Worm (Caenorhabditis elegans) whole organism, late embryonic: ENCODE measurements around the gene klp-4.

ENCODE experiments used
- F13H6.1 ChIP-seq: sonication (generic microtip); optimal IDR thresholded peaks from 2 replicates; lab custom pipeline; 2016; ENCODE audit warnings: missing genetic modification characterization, missing compliant biosample characterization
- Y22D7AL.16 ChIP-seq: sonication (generic microtip); optimal IDR thresholded peaks from 2 replicates; lab custom pipeline; 2016; ENCODE audit warnings: missing genetic modification characterization, missing compliant biosample characterization
- ahr-1 ChIP-seq: sonication (generic microtip); optimal IDR thresholded peaks from 2 replicates; lab custom pipeline; 2016; ENCODE audit warnings: missing genetic modification characterization, missing compliant biosample characterization
- ceh-19 ChIP-seq: fragments of 200-800 bp; sonication (Bioruptor generic); optimal IDR thresholded peaks from 2 replicates; lab custom pipeline; 2018; ENCODE audit warnings: mild to moderate bottlenecking, missing genetic modification characterization, missing compliant biosample characterization
- ceh-2 ChIP-seq: sonication (generic microtip); optimal IDR thresholded peaks from 2 replicates; lab custom pipeline; 2016; ENCODE audit warnings: missing genotype, missing genetic modification characterization, missing compliant biosample characterization
- ceh-34 ChIP-seq: sonication (generic microtip); optimal IDR thresholded peaks from 2 replicates; lab custom pipeline; 2016; ENCODE audit warnings: mild to moderate bottlenecking, missing genetic modification characterization, missing compliant biosample characterization
- ceh-48 ChIP-seq: sonication (generic microtip); optimal IDR thresholded peaks from 2 replicates; lab custom pipeline; 2016; ENCODE audit warnings: missing genetic modification characterization, inconsistent platforms, missing compliant biosample characterization
- ceh-9 ChIP-seq: sonication (generic microtip); optimal IDR thresholded peaks from 2 replicates; lab custom pipeline; 2016; ENCODE audit warnings: mild to moderate bottlenecking, missing genetic modification characterization, inconsistent platforms, missing compliant biosample characterization
- che-1 ChIP-seq: sonication (generic microtip); optimal IDR thresholded peaks from 2 replicates; lab custom pipeline; 2016; ENCODE audit warnings: mild to moderate bottlenecking, missing genetic modification characterization, missing compliant biosample characterization
- elt-2 ChIP-seq: sonication (generic microtip); optimal IDR thresholded peaks from 2 replicates; lab custom pipeline; 2016; ENCODE audit warnings: missing genetic modification reagents, missing genetic modification characterization, missing compliant biosample characterization
- fax-1 ChIP-seq: sonication (generic microtip); optimal IDR thresholded peaks from 2 replicates; lab custom pipeline; 2016; ENCODE audit warnings: missing genotype, missing genetic modification characterization, missing compliant biosample characterization
- hlh-13 ChIP-seq: fragments of 200-800 bp; sonication (Bioruptor generic); optimal IDR thresholded peaks from 2 replicates; lab custom pipeline; 2018; ENCODE audit warnings: mild to moderate bottlenecking, missing genetic modification characterization, missing compliant biosample characterization
- hlh-6 ChIP-seq: sonication (generic microtip); optimal IDR thresholded peaks from 2 replicates; lab custom pipeline; 2016; ENCODE audit warnings: missing genotype, missing genetic modification characterization, missing compliant biosample characterization
- lim-6 ChIP-seq: sonication (generic microtip); optimal IDR thresholded peaks from 2 replicates; lab custom pipeline; 2016; ENCODE audit warnings: missing genetic modification characterization, missing compliant biosample characterization
- lin-11 ChIP-seq: fragments of 200-800 bp; sonication (Bioruptor generic); optimal IDR thresholded peaks from 2 replicates; lab custom pipeline; 2018; ENCODE audit warnings: mild to moderate bottlenecking, missing genetic modification characterization, missing compliant biosample characterization
- nfya-1 ChIP-seq: sonication (generic microtip); optimal IDR thresholded peaks from 2 replicates; lab custom pipeline; 2017; ENCODE audit warnings: missing genetic modification characterization, mild to moderate bottlenecking, missing compliant biosample characterization, antibody characterized with exemption, moderate library complexity
- npax-4 ChIP-seq: sonication (generic microtip); optimal IDR thresholded peaks from 2 replicates; lab custom pipeline; 2016; ENCODE audit warnings: missing genetic modification characterization, missing compliant biosample characterization
- pat-9 ChIP-seq: fragments of 200-800 bp; sonication (Bioruptor generic); optimal IDR thresholded peaks from 2 replicates; lab custom pipeline; 2018; ENCODE audit warnings: mild to moderate bottlenecking, missing genetic modification characterization, moderate library complexity, missing compliant biosample characterization
- pha-2 ChIP-seq: sonication (generic microtip); optimal IDR thresholded peaks from 2 replicates; lab custom pipeline; 2017; ENCODE audit warnings: mild to moderate bottlenecking, missing genetic modification characterization, missing compliant biosample characterization
- pqm-1 ChIP-seq: sonication (generic microtip); optimal IDR thresholded peaks from 2 replicates; lab custom pipeline; 2016; ENCODE audit warnings: missing genetic modification characterization, missing compliant biosample characterization
- pros-1 ChIP-seq: fragments of 150-350 bp; optimal IDR thresholded peaks from 2 replicates; lab custom pipeline; 2014; ENCODE audit warnings: missing biosample characterization, missing genetic modification reagents, missing genetic modification characterization
- ref-2 ChIP-seq: sonication (generic microtip); optimal IDR thresholded peaks from 2 replicates; lab custom pipeline; 2016; ENCODE audit warnings: missing genetic modification characterization, missing compliant biosample characterization
- rnt-1 ChIP-seq: sonication (generic microtip); optimal IDR thresholded peaks from 2 replicates; lab custom pipeline; 2016; ENCODE audit warnings: missing genetic modification characterization, missing compliant biosample characterization
- sdc-2 ChIP-seq: sonication (generic microtip); optimal IDR thresholded peaks from 2 replicates; lab custom pipeline; 2016; ENCODE audit warnings: missing genotype, missing genetic modification characterization, missing compliant biosample characterization
- syd-9 ChIP-seq: sonication (generic microtip); optimal IDR thresholded peaks from 2 replicates; lab custom pipeline; 2016; ENCODE audit warnings: mild to moderate bottlenecking, missing genetic modification characterization, moderate library complexity, missing compliant biosample characterization
- tbx-2 ChIP-seq: sonication (generic microtip); optimal IDR thresholded peaks from 2 replicates; lab custom pipeline; 2016; ENCODE audit warnings: missing genetic modification characterization, missing compliant biosample characterization
- ztf-16 ChIP-seq: sonication (generic microtip); optimal IDR thresholded peaks from 2 replicates; lab custom pipeline; 2017; ENCODE audit warnings: missing genetic modification characterization, missing compliant biosample characterization

Gene klp-4

DNA sequence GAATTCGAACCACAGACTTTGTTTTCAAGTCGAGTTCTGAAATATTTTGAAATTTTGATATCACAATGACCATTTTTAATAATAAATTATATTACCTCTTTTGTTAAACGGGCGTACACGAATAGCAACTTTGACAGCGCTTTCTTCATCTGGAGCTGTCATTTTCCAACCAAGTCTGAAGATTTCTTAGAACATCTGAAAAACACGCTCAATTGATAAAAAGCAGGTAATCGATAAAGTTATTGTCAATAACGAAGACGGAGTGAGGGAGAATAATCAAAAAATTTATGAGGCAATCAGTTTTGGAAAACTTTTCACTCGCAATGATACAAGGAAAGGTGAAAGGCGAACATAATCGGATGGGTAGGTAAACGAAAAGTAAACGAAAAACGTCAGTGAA, at the start of gene klp-4:
Gene klp-4 (minus strand): TSS at position 201 of the 400 bp plus-strand sequence.
- TF ChIP-seq hlh-6 (no peak), rnt-1 (tag; lab: Kevin White, UChicago) (no peak), tbx-2 (tag; lab: Kevin White, UChicago) (no peak), Y22D7AL.16 (tag; lab: Kevin White, UChicago) (no peak), pqm-1 (tag; lab: Kevin White, UChicago) (no peak), ahr-1 (tag; lab: Kevin White, UChicago) (no peak), lin-11 (tag; lab: Kevin White, UChicago) (no peak), ceh-48 (tag; lab: Kevin White, UChicago) (no peak)

- TF ChIP-seq ceh-9 (tag; lab: Kevin White, UChicago) (no peak), hlh-6 (peak; percentile 54), F13H6.1 (peak; percentile 8), che-1 (peak; percentile 8), nfya-1 (tag; lab: Kevin White, UChicago) (peak; percentile 1), ceh-19 (GFP tag; lab: Kevin White, UChicago) (peak; percentile 48), hlh-13 (no peak), ceh-34 (tag; lab: Kevin White, UChicago) (peak; percentile 72), ceh-2 (peak; percentile 38), ztf-16 (tag; lab: Kevin White, UChicago) (peak; percentile 26), ref-2 (tag; lab: Kevin White, UChicago) (peak; percentile 24)
Observed at ce11 chrX:3226348-3227229, 48.1 kb upstream of the klp-4 start.

DNA sequence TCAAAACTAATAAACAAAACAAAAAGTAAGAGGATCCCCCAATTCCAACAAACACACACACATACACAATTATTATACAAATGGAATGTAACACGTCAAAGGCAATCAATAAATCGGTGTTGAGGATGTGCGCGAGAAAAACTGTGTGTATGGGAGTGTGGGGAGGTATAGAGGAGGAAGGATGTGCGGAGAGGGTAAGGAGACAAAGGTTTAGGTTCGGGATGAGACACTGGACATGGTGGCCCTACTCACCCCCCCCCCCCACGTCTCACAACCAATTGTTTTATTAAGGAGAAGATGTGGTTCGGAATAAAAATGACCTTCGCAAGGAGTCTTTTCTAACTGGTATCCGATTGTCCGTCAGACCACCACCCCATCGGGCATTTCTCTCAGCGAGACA, 44.6 kb upstream of the klp-4 start:
- TF ChIP-seq pqm-1 (tag; lab: Kevin White, UChicago), result no peak
- peak; percentile 15 for TF ChIP-seq tbx-2 (tag; lab: Kevin White, UChicago)
- TF ChIP-seq ceh-48 (tag; lab: Kevin White, UChicago), result peak; percentile 37
- TF ChIP-seq pha-2 (tag; lab: Kevin White, UChicago), result no peak
- TF ChIP-seq pat-9 (tag; lab: Kevin White, UChicago), result no peak
- TF ChIP-seq npax-4, result no peak
- no peak for TF ChIP-seq ceh-19 (GFP tag; lab: Kevin White, UChicago)
- TF ChIP-seq pros-1 (tag; lab: Kevin White, UChicago), result no peak
- no peak for TF ChIP-seq Y22D7AL.16 (tag; lab: Kevin White, UChicago)

DNA sequence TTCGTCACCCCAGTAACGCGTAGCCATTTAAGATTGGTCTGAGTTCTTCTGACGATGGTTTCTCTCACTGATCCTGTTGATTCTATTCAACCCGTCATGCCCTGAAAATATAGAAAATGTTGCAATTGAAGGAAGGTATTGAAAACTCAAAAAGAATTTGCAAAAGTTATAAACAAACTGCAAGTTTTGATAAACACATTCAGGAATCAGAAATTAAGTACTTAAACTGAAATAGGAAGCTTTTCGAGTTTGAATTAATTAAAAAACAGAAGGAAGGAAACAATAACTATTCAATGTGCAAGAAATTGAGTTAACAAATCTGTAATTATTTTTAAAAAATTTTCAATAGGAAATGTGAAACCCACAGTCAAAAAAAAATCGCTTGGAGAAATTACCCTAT, 41.8 kb upstream of the klp-4 start, which contains the start of gene rgl-1:
Gene rgl-1 (minus strand): TSS at position 101 of the 400 bp plus-strand sequence.
- TF ChIP-seq che-1, result no peak
- TF ChIP-seq pat-9 (tag; lab: Kevin White, UChicago), result no peak
- TF ChIP-seq sdc-2, result no peak

DNA sequence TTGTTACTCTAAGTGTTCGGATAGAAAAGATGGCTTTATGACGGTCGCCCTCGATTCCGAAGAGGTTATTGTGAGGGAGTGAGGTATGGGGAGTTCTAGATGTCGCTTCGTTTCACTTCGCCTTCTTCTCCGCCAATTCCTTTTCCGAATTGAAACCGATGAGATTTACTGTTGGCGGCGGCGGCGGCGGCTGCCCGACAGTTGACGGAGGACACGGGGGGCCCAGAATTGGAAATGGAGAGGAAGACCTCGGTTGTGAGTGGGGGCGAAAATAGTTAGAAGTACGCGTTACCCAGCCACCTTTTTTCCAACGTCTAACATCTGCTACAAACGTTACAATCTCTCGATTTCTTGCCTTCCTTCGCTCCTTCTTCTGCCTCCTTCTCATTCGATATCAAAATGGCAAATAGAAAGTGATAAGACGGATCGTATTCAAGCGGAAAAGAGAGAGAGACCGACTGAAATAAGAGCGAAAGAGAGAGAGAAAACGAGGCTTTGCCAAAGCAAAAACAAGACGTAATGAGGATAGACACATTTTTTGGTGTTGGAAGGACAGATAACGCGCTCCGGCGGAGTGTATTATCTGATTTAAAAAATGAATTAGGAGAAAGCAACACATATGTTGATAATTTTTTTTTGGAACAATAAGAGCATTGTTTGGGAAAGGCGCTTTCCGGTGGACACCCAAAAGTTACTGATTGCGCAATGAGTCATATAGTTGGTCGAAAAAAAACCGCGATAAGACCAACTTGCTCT, 39.7 kb upstream of the klp-4 start:
- TF ChIP-seq elt-2 (peak; percentile 82), fax-1 (tag; lab: Kevin White, UChicago) (no peak)

DNA sequence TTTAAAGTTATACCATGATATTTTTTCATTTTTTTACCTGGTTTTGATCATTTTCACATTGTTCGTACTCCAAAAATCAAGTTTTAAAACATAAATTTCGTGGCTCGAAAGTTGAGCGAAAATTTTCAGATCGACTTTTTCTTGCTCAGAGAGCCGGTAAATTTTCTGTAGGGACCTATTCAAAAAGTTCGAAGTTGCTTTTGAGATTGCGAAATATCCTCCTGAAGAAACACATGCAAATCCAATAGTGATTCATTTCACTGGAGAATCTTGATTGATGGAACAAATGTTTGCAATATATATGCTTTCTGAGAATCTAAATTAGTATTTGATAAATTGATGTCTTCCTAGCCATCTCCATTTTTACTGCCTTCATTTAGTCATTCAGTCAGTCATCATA, 38.2 kb upstream of the klp-4 start:
- TF ChIP-seq fax-1 (tag; lab: Kevin White, UChicago), result no peak
- no peak for TF ChIP-seq tbx-2 (tag; lab: Kevin White, UChicago)
- no peak for TF ChIP-seq lim-6 (tag; lab: Kevin White, UChicago)
- TF ChIP-seq hlh-6, result no peak
- TF ChIP-seq syd-9 (tag; lab: Kevin White, UChicago), result no peak
- TF ChIP-seq Y22D7AL.16 (tag; lab: Kevin White, UChicago), result no peak
